Worm (Caenorhabditis elegans) whole organism, L3 larva: ENCODE measurements around the gene ZK1010.10.

Experiments
- R02D3.7 ChIP-seq: fragments of 150-350 bp; optimal IDR thresholded peaks from 2 replicates; lab custom pipeline; 2014; ENCODE audit warnings: missing biosample characterization, missing genetic modification characterization
- ZK546.5 ChIP-seq: sonication (generic microtip); optimal IDR thresholded peaks from 2 replicates; lab custom pipeline; 2017; ENCODE audit warnings: missing biosample characterization, missing genetic modification characterization
- ama-1 ChIP-seq: fragments of 150-350 bp; optimal IDR thresholded peaks from 2 replicates; lab custom pipeline; 2018
- ceh-82 ChIP-seq: fragments of 150-350 bp; optimal IDR thresholded peaks from 2 replicates; lab custom pipeline; 2014; ENCODE audit warnings: missing biosample characterization, missing genetic modification characterization
- ceh-9 ChIP-seq: sonication (generic microtip); optimal IDR thresholded peaks from 2 replicates; lab custom pipeline; 2018; ENCODE audit warnings: missing biosample characterization, missing genetic modification characterization
- daf-12 ChIP-seq: fragments of 150-350 bp; optimal IDR thresholded peaks from 2 replicates; lab custom pipeline; 2014; ENCODE audit warnings: missing biosample characterization, missing genetic modification reagents, missing genetic modification characterization
- egl-27 ChIP-seq: sonication (generic microtip); optimal IDR thresholded peaks from 4 replicates; lab custom pipeline; 2017; ENCODE audit warnings: missing biosample characterization, missing genetic modification reagents, missing genetic modification characterization
- egl-5 ChIP-seq: fragments of 150-350 bp; optimal IDR thresholded peaks from 2 replicates; lab custom pipeline; 2017; ENCODE audit warnings: missing biosample characterization, missing genetic modification reagents, missing genetic modification characterization, inconsistent platforms
- elt-1 ChIP-seq: fragments of 150-350 bp; optimal IDR thresholded peaks from 2 replicates; lab custom pipeline; 2014; ENCODE audit warnings: missing biosample characterization, missing genetic modification characterization
- elt-2 ChIP-seq: sonication (generic microtip); optimal IDR thresholded peaks from 2 replicates; lab custom pipeline; 2016; ENCODE audit warnings: missing genetic modification reagents, mild to moderate bottlenecking, missing genetic modification characterization, missing compliant biosample characterization
- eor-1 ChIP-seq, 2 experiments: fragments of 150-350 bp; optimal IDR thresholded peaks; 2 replicates each; lab custom pipeline; 2014 to 2018; ENCODE audit warnings: missing biosample characterization in 2 of 2, missing genetic modification characterization in 2 of 2
- fkh-10 ChIP-seq: sonication (generic microtip); optimal IDR thresholded peaks from 2 replicates; lab custom pipeline; 2017; ENCODE audit warnings: missing biosample characterization, missing genetic modification reagents, missing genetic modification characterization
- fkh-2 ChIP-seq: fragments of 150-350 bp; optimal IDR thresholded peaks from 2 replicates; lab custom pipeline; 2014; ENCODE audit warnings: missing biosample characterization, missing genetic modification reagents, missing genetic modification characterization
- fos-1 ChIP-seq: fragments of 150-350 bp; optimal IDR thresholded peaks from 2 replicates; lab custom pipeline; 2014; ENCODE audit warnings: missing biosample characterization, missing genetic modification characterization
- hmg-11 ChIP-seq: sonication (generic microtip); optimal IDR thresholded peaks from 2 replicates; lab custom pipeline; 2016; ENCODE audit warnings: missing genetic modification characterization, missing compliant biosample characterization
- jun-1 ChIP-seq: fragments of 150-350 bp; optimal IDR thresholded peaks from 2 replicates; lab custom pipeline; 2014; ENCODE audit warnings: missing biosample characterization, missing genetic modification reagents, missing genetic modification characterization
- lin-15B ChIP-seq: fragments of 150-350 bp; optimal IDR thresholded peaks from 2 replicates; lab custom pipeline; 2014; ENCODE audit warnings: missing biosample characterization, missing genetic modification characterization
- lin-39 ChIP-seq: fragments of 150-350 bp; optimal IDR thresholded peaks from 2 replicates; lab custom pipeline; 2018; ENCODE audit warnings: missing biosample characterization, missing genetic modification reagents, missing genetic modification characterization
- lsy-12 ChIP-seq: sonication (generic microtip); optimal IDR thresholded peaks from 2 replicates; lab custom pipeline; 2016; ENCODE audit warnings: mild to moderate bottlenecking, missing genetic modification characterization, missing compliant biosample characterization
- mml-1 ChIP-seq: fragments of 150-350 bp; sonication (generic microtip); optimal IDR thresholded peaks from 3 replicates; lab custom pipeline; 2014; ENCODE audit warnings: missing biosample characterization, missing genetic modification characterization
- nfya-1 ChIP-seq: sonication (generic microtip); optimal IDR thresholded peaks from 2 replicates; lab custom pipeline; 2017; ENCODE audit warnings: missing genetic modification characterization, mild to moderate bottlenecking, missing compliant biosample characterization, antibody characterized with exemption, moderate library complexity; ENCODE audit not compliant: insufficient read depth
- nhr-11 ChIP-seq: fragments of 150-350 bp; optimal IDR thresholded peaks from 2 replicates; lab custom pipeline; 2014; ENCODE audit warnings: missing biosample characterization, missing genetic modification characterization
- nhr-12 ChIP-seq: fragments of 150-350 bp; optimal IDR thresholded peaks from 2 replicates; lab custom pipeline; 2014; ENCODE audit warnings: missing biosample characterization, missing genetic modification characterization
- nhr-23 ChIP-seq: fragments of 150-350 bp; optimal IDR thresholded peaks from 2 replicates; lab custom pipeline; 2014; ENCODE audit warnings: missing biosample characterization, missing genetic modification reagents, missing genetic modification characterization
- nhr-25 ChIP-seq: sonication (generic microtip); optimal IDR thresholded peaks from 2 replicates; lab custom pipeline; 2017; ENCODE audit warnings: missing biosample characterization, missing genetic modification characterization
- nhr-28 ChIP-seq: fragments of 150-350 bp; optimal IDR thresholded peaks from 2 replicates; lab custom pipeline; 2014; ENCODE audit warnings: missing biosample characterization, missing genetic modification characterization
- nhr-43 ChIP-seq: sonication (generic microtip); optimal IDR thresholded peaks from 2 replicates; lab custom pipeline; 2016; ENCODE audit warnings: mild to moderate bottlenecking, missing genetic modification characterization, missing compliant biosample characterization; ENCODE audit not compliant: poor library complexity, severe bottlenecking
- nhr-76 ChIP-seq: fragments of 150-350 bp; sonication (generic microtip); optimal IDR thresholded peaks from 5 replicates; lab custom pipeline; 2014; ENCODE audit warnings: missing biosample characterization, missing genetic modification characterization
- nhr-77 ChIP-seq: fragments of 150-350 bp; optimal IDR thresholded peaks from 2 replicates; lab custom pipeline; 2014; ENCODE audit warnings: missing biosample characterization, missing genetic modification characterization
- pha-4 ChIP-seq: fragments of 150-350 bp; optimal IDR thresholded peaks from 2 replicates; lab custom pipeline; 2014; ENCODE audit warnings: missing biosample characterization, missing genetic modification reagents, missing genetic modification characterization
- pqm-1 ChIP-seq: fragments of 150-350 bp; optimal IDR thresholded peaks from 2 replicates; lab custom pipeline; 2017; ENCODE audit warnings: missing biosample characterization, missing genetic modification characterization, inconsistent platforms
- sea-2 ChIP-seq: fragments of 150-350 bp; sonication (generic microtip); optimal IDR thresholded peaks from 4 replicates; lab custom pipeline; 2014; ENCODE audit warnings: missing biosample characterization, missing genetic modification reagents, missing genetic modification characterization
- skn-1 ChIP-seq: fragments of 150-350 bp; optimal IDR thresholded peaks from 2 replicates; lab custom pipeline; 2014; ENCODE audit warnings: missing biosample characterization, missing genetic modification characterization
- snpc-4 ChIP-seq: fragments of 150-350 bp; optimal IDR thresholded peaks from 2 replicates; lab custom pipeline; 2014; ENCODE audit warnings: missing biosample characterization, missing genetic modification characterization
- tbx-2 ChIP-seq: sonication (generic microtip); optimal IDR thresholded peaks from 2 replicates; lab custom pipeline; 2016; ENCODE audit warnings: mild to moderate bottlenecking, missing genetic modification characterization, missing compliant biosample characterization
- unc-39 ChIP-seq: sonication (generic microtip); optimal IDR thresholded peaks from 4 replicates; lab custom pipeline; 2017; ENCODE audit warnings: missing biosample characterization, missing genetic modification characterization
- unc-62 ChIP-seq: fragments of 150-350 bp; sonication (generic microtip); optimal IDR thresholded peaks from 4 replicates; lab custom pipeline; 2014; ENCODE audit warnings: missing biosample characterization, missing genetic modification reagents, missing genetic modification characterization
- zag-1 ChIP-seq: fragments of 150-350 bp; optimal IDR thresholded peaks from 2 replicates; lab custom pipeline; 2014; ENCODE audit warnings: missing biosample characterization, missing genetic modification characterization

Gene ZK1010.10

ce11 chrIII:12998252-12998651, 3.9 kb upstream of the ZK1010.10 start:
- no peak for TF ChIP-seq unc-39 (tag; lab: Kevin White, UChicago)
- TF ChIP-seq, all 47 proteins: peak for 0

ce11 chrIII:13000457-13000856, 1.7 kb upstream of the ZK1010.10 start, which contains the start of gene ZK1010.8:
ZK1010.8 (minus strand) TSS chrIII:13000670.
- peak; percentile 55 for TF ChIP-seq pha-4 (tag; lab: Kevin White, UChicago)
- TF ChIP-seq nfya-1 (tag; lab: Kevin White, UChicago) = no peak
- TF ChIP-seq, all 47 proteins: peak for 1

ce11 chrIII:13004316-13004715, 2.1 kb downstream of the ZK1010.10 start:
- TF ChIP-seq ceh-82 (tag; lab: Kevin White, UChicago) = no peak
- no peak for TF ChIP-seq nfya-1 (tag; lab: Kevin White, UChicago)
- TF ChIP-seq daf-12 (tag; lab: Kevin White, UChicago) = no peak
- TF ChIP-seq nhr-77 (tag; lab: Kevin White, UChicago) = no peak
- no peak for TF ChIP-seq snpc-4 (tag; lab: Kevin White, UChicago)
- TF ChIP-seq nhr-11 (tag; lab: Kevin White, UChicago) = no peak
- TF ChIP-seq nhr-23 (tag; lab: Kevin White, UChicago) = no peak
- no peak for TF ChIP-seq nhr-25 (tag; lab: Kevin White, UChicago)
- no peak for TF ChIP-seq egl-27 (tag; lab: Kevin White, UChicago)
- no peak for TF ChIP-seq nhr-76 (tag; lab: Kevin White, UChicago)
- no peak for TF ChIP-seq tbx-2
- no peak for TF ChIP-seq ama-1
- TF ChIP-seq ceh-9 (tag; lab: Kevin White, UChicago) = no peak
- TF ChIP-seq eor-1 (tag; optimal IDR thresholded peaks at IDR 0.05; lab: Kevin White, UChicago) = no peak

- no peak for TF ChIP-seq ama-1
- TF ChIP-seq fkh-2 (tag; lab: Kevin White, UChicago) = no peak
These were observed 3.0 kb downstream of the ZK1010.10 start, which contains the start of gene snf-7 for ce11 chrIII:13005161-13005560. snf-7 (plus strand) TSS chrIII:13005461.

- TF ChIP-seq nhr-23 (tag; lab: Kevin White, UChicago) = peak; percentile 74
- TF ChIP-seq unc-62 (GFP tag; lab: Kevin White, UChicago) = peak; percentile 4
- no peak for TF ChIP-seq nhr-12 (tag; lab: Kevin White, UChicago)
- no peak for TF ChIP-seq hmg-11 (tag; lab: Kevin White, UChicago)
- TF ChIP-seq sea-2 (GFP tag; lab: Kevin White, UChicago) = no peak
These were observed 9.7 kb downstream of the ZK1010.10 start for ce11 chrIII:13011927-13012326.

ce11 chrIII:13013912-13014311, 11.7 kb downstream of the ZK1010.10 start:
- TF ChIP-seq fos-1 (tag; lab: Kevin White, UChicago) = no peak
- TF ChIP-seq fkh-10 (GFP tag; lab: Kevin White, UChicago) = no peak
- TF ChIP-seq nhr-11 (tag; lab: Kevin White, UChicago) = no peak
- no peak for TF ChIP-seq ZK546.5
- no peak for TF ChIP-seq pqm-1
- no peak for TF ChIP-seq jun-1 (tag; lab: Kevin White, UChicago)
- TF ChIP-seq nhr-12 (tag; lab: Kevin White, UChicago) = no peak
- no peak for TF ChIP-seq R02D3.7 (tag; lab: Kevin White, UChicago)
- no peak for TF ChIP-seq nhr-77 (tag; lab: Kevin White, UChicago)
- no peak for TF ChIP-seq nhr-28 (tag; lab: Kevin White, UChicago)
- TF ChIP-seq snpc-4 (tag; lab: Kevin White, UChicago) = no peak
- no peak for TF ChIP-seq ama-1
- TF ChIP-seq mml-1 (tag; lab: Kevin White, UChicago) = no peak

ce11 chrIII:13015754-13016317, 13.7 kb downstream of the ZK1010.10 start:
- TF ChIP-seq egl-5 (tag; lab: Kevin White, UChicago) (no peak), nhr-23 (tag; lab: Kevin White, UChicago) (peak; percentile 34), elt-1 (tag; lab: Kevin White, UChicago) (no peak), nhr-28 (tag; lab: Kevin White, UChicago) (no peak), nhr-12 (tag; lab: Kevin White, UChicago) (no peak), elt-2 (peak; percentile 31), hmg-11 (tag; lab: Kevin White, UChicago) (peak; percentile 73), zag-1 (tag; lab: Kevin White, UChicago) (no peak), unc-62 (GFP tag; lab: Kevin White, UChicago) (no peak), nfya-1 (tag; lab: Kevin White, UChicago) (peak; percentile 66), nhr-43 (tag; lab: Kevin White, UChicago) (peak; percentile 15), jun-1 (tag; lab: Kevin White, UChicago) (peak; percentile 45), nhr-25 (tag; lab: Kevin White, UChicago) (peak; percentile 43), lin-39 (tag; lab: Kevin White, UChicago) (peak; percentile 56), lsy-12 (tag; lab: Kevin White, UChicago) (peak; percentile 53), lin-15B (tag; lab: Kevin White, UChicago) (peak; percentile 7), pqm-1 (peak; percentile 3), ceh-9 (tag; lab: Kevin White, UChicago) (no peak), skn-1 (tag; lab: Kevin White, UChicago) (peak; percentile 51)
